Fruit fly (Drosophila melanogaster) ovary, adult (tissue): ENCODE data around the gene CG5386.

Experiments used
- CG17801 ChIP-seq: fragments of 200-800 bp; optimal IDR thresholded peaks from 2 replicates; lab custom pipeline; 2019; ENCODE audit warnings: missing biosample characterization, mild to moderate bottlenecking, missing genetic modification characterization, moderate library complexity; ENCODE audit not compliant: partially characterized antibody

CG5386 gene

DNA sequence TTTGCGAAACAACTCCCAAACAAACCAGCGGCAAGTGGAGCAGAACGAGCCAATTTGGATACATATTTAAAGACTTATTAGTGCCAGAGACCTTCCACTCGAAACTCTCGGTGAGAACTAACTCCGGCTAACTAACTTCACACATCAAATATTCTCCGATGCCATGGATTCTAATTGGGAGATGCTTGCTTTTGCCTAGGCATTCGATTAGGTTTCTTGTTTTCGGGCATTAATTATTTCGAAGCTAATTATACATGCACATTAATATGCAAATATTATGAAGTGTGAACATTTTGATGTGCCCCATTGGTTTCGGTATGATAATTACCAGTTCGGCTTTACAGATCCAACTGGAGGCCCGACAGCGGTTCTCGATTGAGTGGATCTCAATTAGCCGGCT is at the start of gene CG5386:
Gene CG5386 (minus strand): TSS at position 101 of the 400 bp plus-strand sequence.
- no peak for TF ChIP-seq CG17801 (GFP tag; lab: Kevin White, UChicago)

DNA sequence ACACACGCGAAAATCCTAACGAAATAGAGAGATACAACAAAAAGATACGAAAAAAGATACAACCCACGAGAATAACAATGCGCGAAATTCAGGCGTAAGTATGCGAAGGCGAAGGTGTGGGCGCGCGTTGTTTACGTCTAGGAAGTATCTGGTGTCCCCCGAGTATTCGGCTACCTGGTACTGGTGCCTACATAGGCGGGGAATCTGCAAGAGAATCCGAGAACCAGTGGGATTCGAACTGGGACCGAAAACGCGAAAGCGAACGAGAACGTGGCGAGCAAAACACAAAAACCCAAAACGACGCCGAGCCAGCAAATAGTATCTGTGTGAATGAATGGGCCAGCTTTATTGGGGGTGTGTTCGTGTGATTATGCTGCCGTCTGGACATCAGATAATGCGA is 48.1 kb upstream of the CG5386 start:
- TF ChIP-seq CG17801 (GFP tag; lab: Kevin White, UChicago), result no peak

DNA sequence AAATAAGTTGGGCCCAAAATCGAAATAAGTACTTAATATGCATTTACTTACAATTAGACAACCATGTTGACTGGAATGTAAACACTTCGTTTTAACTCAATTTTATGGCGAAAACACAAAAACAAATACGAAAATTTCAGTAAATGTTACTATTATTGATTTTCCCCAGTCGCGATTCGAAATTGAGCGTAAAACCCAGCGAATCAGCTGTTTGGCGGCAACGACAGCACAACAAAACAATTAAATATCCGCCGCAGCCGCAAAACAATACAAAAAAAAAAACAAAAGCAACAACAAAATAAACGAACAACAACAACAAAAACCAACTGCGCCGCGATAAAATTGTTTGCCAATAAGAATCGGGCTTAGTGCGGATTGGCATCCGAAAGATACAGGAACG is 47.6 kb upstream of the CG5386 start, which contains the start of the genes CAH8 and CG7059:
Gene CAH8 (minus strand): TSS at position 101 of the 400 bp plus-strand sequence.
Gene CG7059 (plus strand): TSS at position 167 of the 400 bp plus-strand sequence.
- no peak for TF ChIP-seq CG17801 (GFP tag; lab: Kevin White, UChicago)

DNA sequence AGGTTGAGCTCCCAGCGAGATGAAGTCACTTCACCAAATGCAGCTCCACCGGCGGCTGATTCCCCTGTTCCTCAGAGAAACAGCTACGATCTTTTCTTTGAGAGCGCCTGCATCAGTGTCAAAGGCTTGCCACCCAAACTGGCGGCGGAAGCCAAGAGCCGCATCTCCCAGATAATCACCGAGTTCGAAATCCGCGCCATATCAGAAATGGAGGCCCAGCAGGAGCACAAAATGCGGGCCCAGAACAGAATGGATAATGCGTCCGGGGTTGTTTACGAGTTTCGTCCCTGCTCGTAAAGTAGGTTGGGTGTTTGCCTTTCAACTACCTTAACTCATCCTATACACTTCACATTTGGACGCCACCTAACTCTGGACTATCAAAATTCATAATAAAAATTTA is 39.7 kb upstream of the CG5386 start, which contains the start of gene Gpdh3:
Gene Gpdh3 (plus strand): TSS at position 301 of the 400 bp plus-strand sequence.
- no peak for TF ChIP-seq CG17801 (GFP tag; lab: Kevin White, UChicago)

DNA sequence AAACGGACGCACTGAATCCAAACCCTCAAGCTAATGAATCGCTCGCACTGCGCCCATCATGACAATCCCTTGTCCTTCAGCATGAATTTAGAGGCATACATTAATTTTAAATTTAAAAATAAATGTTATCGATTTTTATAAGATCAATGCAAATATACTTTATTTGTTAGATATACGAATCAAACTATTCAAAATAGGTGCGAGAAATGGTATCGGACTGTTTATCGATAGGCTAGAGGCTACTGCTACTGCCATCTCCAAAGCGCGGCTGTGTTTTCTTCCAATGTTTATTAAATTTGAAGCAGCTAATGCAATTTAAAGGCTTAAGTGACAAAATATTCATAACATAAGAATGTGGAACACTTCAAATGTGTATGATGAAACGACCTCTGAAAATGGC is 39.0 kb upstream of the CG5386 start, which contains the start of gene CG43342:
Gene CG43342 (plus strand): TSS at position 264 of the 400 bp plus-strand sequence.
- TF ChIP-seq CG17801 (GFP tag; lab: Kevin White, UChicago), result no peak

DNA sequence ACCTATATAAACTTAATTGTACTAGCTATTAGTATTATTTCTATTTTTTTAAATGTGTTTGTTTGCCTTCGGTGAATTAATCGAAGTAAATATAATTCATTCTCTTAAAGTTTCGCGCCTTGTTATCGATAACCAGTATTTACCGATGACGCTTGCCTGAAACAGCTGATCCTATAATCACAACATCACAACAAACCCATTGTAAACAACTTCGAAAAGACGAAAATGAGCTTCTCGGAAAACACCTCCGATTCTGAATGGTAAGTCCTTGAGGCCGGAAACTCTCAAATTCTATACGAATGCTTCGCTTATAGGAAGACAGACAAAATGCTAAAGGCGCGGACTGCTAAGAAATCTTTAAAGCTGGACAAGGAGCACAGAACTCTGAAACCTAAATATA is 37.9 kb upstream of the CG5386 start, which contains the start of gene CG34149:
Gene CG34149 (plus strand): TSS at position 187 of the 400 bp plus-strand sequence.
- TF ChIP-seq CG17801 (GFP tag; lab: Kevin White, UChicago), result no peak

DNA sequence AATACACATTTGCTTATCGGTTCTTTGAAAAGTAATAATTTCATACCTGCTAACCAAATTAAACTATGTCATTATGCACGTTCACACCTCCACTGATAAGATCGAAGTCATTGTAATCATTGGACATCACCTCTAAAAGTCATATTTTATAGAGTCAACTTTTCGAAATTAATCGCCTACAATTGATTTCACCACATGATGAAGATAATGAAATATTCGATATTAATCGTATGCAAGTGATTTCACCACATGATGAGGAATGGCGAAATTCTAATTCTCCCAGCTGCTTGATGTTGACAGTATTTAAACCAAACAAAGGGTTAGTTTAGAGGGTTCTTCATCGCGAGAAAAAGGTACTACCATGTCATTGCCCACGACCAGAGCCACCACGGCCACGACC is 33.6 kb upstream of the CG5386 start, which contains the start of gene CG18596:
Gene CG18596 (plus strand): TSS at position 250 of the 400 bp plus-strand sequence.
- peak; percentile 44 for TF ChIP-seq CG17801 (GFP tag; lab: Kevin White, UChicago)

DNA sequence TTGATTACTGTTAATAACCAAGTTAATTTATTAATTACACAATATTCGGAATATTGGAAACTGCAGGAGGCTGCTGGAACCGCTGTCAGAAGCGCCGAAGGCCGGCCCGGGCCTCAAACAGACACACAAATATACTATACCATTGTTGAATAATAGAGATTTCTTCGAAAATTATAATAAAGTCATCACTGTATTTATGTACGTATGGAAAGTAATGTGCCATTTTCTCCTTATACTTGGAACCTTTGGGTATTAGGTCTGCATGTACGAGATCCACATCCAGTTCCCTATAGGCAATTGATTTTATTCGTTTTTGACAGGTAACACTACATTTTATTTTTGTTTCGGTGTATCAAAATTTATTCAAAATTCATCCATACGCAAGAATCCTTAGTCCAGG is 30.5 kb upstream of the CG5386 start, which contains the start of gene CG7069:
Gene CG7069 (plus strand): TSS at position 301 of the 400 bp plus-strand sequence.
- no peak for TF ChIP-seq CG17801 (GFP tag; lab: Kevin White, UChicago)

DNA sequence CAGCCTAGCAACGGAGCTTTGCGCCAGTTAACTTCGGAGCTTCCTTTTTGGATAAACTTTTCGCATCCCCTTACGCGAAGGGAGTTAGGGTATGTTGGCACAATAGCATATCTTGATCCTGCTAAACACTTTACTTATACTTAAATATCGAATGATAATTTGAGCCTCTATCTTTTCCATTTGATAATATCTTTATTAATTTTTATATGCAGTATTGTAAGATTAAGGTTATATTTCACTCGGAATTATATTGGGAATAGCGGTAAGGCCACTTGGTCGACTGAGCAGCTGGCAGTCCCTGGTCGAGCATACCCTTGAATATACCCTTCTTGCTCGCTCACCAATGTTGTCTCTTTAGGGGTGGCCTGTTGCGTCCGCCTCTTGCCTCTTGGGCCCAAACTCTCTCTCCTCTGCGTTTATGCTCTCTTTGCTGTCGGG is 26.7 kb upstream of the CG5386 start:
- no peak for TF ChIP-seq CG17801 (GFP tag; lab: Kevin White, UChicago)

DNA sequence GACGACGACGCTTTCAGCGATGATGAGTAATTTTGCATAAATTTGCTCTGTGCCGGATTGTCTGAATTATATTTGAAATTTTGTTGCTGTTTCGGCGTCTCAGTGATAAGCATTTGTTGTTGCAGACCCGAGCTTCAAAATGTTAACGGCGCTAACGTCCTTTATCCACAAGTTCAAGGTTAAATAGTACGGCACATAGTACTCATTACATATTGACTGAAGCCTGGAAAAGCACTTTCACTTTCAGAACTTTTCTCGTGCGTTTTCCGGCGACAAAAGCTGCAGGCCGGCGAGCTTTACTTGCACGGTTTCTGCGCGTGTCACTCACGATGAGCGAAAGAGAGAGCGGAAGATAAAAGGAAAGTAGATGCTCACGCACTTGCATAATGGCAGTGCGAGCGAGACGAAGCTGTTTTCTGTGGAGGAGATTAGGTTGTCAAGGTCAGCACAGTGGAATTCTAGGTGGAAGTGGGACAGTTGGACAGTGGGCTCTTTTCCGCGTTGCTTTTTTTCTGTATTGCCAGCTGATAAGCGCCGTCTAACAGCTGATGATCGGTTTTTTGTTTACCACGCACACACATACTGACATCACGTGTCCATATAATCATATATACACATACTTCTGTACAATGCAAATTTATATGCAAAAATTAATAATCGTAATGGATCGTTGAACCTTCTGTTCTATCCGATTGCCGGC is 26.2 kb upstream of the CG5386 start:
- no peak for TF ChIP-seq CG17801 (GFP tag; lab: Kevin White, UChicago)

DNA sequence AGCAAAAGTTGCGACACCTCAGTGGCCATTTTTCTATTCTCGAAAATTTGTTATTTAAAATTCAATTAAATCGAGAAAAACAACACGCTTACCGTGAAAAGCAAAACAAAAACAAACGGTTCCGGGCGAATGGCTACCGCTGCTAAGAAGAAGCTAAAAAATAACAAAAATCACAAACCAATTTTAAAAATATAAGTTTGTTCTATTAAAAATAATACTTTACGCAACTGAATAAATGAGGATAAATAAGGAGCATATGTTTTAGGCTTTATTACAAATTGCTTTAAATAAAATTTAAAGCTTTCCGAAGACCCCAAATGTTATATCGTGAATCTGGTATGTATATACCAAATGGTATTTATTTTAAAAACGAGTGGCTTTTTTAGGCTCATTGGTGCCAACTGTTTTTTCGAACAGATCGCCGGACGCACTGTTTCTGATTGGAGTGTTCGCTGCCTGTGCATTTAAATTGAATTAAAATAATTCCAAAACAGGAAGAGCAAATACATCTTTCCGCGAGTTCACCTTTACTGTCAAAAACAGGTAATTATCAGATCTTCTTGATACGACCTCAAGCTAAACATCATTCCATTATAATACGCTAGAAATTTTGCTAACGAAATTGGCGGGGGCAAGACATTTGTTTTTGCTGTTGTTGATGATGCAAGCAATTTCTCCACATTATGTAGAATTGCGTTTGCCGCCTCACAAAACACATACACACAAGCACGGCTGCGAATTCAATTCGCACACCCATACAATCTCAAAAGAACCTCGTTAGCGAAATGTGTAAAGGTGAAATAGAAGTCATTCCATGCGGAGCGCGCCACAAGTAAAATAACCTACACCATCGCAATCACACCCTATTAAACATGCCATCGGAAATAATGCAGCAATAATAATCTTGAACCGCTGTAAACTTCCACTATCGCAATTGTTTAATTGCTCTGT is 25.4 kb upstream of the CG5386 start, which contains the start of the genes Polr3F and PyK:
Gene Polr3F (minus strand): TSS at position 248 of the 951 bp plus-strand sequence.
Gene PyK (plus strand): TSS at position 411 of the 951 bp plus-strand sequence.
- TF ChIP-seq CG17801 (GFP tag; lab: Kevin White, UChicago), result peak; percentile 87

DNA sequence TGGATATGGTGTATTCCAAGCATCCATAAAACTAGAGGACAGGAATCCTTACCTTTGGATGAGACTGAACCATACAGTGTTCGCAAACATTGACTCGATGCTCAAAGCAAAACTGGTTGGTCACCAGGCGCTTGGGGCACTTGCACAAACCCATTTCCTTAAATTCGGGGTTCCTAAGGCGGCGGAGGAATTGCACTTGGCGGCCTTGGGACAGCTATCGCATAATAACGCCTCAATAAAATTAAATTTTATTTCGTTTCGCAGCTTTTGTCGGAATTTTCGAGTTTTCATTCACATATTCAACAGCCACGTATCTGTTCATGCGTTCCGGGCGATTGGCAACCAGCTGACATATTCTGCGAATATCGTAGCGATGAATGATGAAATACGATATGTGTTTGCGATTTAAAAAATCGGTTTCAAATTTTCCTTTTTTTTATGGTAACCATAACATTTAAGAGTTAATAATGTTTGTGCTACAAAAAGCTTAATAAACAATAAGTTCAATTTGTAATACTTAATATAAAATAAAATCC is 23.7 kb upstream of the CG5386 start, which contains the start of gene CG5382:
Gene CG5382 (minus strand): TSS at position 324 of the 536 bp plus-strand sequence.
- TF ChIP-seq CG17801 (GFP tag; lab: Kevin White, UChicago), result peak; percentile 26

DNA sequence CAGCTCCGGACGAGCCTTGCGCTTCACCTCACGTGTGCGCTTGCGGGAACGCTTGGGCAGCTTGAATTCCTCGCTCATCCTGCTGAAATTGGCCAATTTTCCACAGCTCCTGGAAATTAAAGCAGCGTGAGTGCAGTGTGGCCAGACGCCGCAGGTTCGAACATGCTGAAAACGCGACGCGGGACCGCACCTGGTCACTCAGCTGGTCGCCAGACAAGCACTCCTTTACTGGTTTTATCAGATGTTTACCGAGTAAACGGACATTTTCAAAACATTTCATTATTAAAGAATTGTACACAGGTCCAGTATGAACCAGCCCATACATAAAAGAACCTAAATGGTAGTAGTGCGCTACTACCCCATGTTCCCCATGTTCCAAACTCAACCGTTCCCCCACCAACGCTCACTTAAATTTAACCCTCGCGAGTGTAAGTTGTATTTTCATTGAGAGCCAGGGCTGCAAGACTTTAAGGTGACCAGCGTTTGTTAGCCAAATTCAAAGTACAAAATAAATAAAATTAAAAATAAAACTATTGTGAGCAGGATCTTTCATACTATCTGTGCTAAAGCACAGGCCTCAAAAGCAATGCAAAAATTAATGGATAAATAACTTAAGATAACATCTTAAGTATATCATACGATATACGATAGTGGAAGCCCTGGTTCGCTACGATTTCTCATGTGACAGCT is 20.3 kb upstream of the CG5386 start, which contains the start of the genes JMJD6, CG7071 and Muted:
Gene JMJD6 (minus strand): TSS at position 154 of the 690 bp plus-strand sequence.
Gene CG7071 (plus strand): TSS at position 403 of the 690 bp plus-strand sequence.
Gene Muted (plus strand): TSS at position 403 of the 690 bp plus-strand sequence.
- TF ChIP-seq CG17801 (GFP tag; lab: Kevin White, UChicago), result peak; percentile 82
